Fruit fly (Drosophila melanogaster) whole organism, embryonic: ENCODE data around the gene CG5973.
A peak's percentile ranks its signal among the peaks of the same experiment; 100 is the strongest.

Experiments
- Awh ChIP-seq: fragments of 200-800 bp; sonication (Bioruptor generic); IDR thresholded peaks from 2 replicates; pipeline ENCODE4, ENCODE4 v1.3.6; 2022; ENCODE audit warnings: missing biosample characterization, missing genetic modification characterization
- BEAF-32 ChIP-seq: fragments of 200-800 bp; sonication (Bioruptor generic); optimal IDR thresholded peaks from 3 replicates; lab custom pipeline; 2017; ENCODE audit warnings: missing biosample characterization, missing genetic modification characterization, mild to moderate bottlenecking, moderate library complexity, missing genetic modification reagents
- Bgb ChIP-seq: fragments of 200-800 bp; sonication (Bioruptor generic); IDR thresholded peaks from 2 replicates; pipeline ENCODE4 v1.3.6; 2022; ENCODE audit warnings: missing biosample characterization, missing genetic modification characterization; ENCODE audit not compliant: partially characterized antibody
- CG10543 ChIP-seq: fragments of 200-800 bp; sonication (Bioruptor generic); optimal IDR thresholded peaks from 3 replicates; lab custom pipeline; 2017; ENCODE audit warnings: missing biosample characterization, mild to moderate bottlenecking, missing genetic modification characterization, moderate library complexity
- CG10959 ChIP-seq: fragments of 200-800 bp; sonication (Bioruptor generic); IDR thresholded peaks from 2 replicates; pipeline ENCODE4 v1.3.6; 2022; ENCODE audit warnings: missing biosample characterization, missing genetic modification characterization
- CG11247 ChIP-seq: fragments of 200-800 bp; sonication (Bioruptor generic); IDR thresholded peaks from 2 replicates; pipeline ENCODE4 v1.3.6; 2022; ENCODE audit warnings: missing biosample characterization, missing genetic modification characterization
- CG12769 ChIP-seq: fragments of 200-800 bp; sonication (Bioruptor generic); optimal IDR thresholded peaks from 2 replicates; lab custom pipeline; 2019; ENCODE audit warnings: missing biosample characterization, mild to moderate bottlenecking, missing genetic modification characterization, moderate library complexity
- CG15011 ChIP-seq: fragments of 200-800 bp; sonication (Bioruptor generic); optimal IDR thresholded peaks from 3 replicates; lab custom pipeline; 2018; ENCODE audit warnings: missing biosample characterization, mild to moderate bottlenecking, missing genetic modification characterization
- CG1832 ChIP-seq: fragments of 200-800 bp; sonication (Bioruptor generic); optimal IDR thresholded peaks from 2 replicates; lab custom pipeline; 2017; ENCODE audit warnings: missing biosample characterization, mild to moderate bottlenecking, missing genetic modification characterization, inconsistent platforms
- CG2889 ChIP-seq: fragments of 200-800 bp; sonication (Bioruptor generic); IDR thresholded peaks from 3 replicates; pipeline ENCODE4 v1.3.6; 2022; ENCODE audit warnings: missing biosample characterization, missing genetic modification characterization
- CG3838 ChIP-seq: fragments of 200-800 bp; sonication (Bioruptor generic); optimal IDR thresholded peaks from 3 replicates; lab custom pipeline; 2016; ENCODE audit warnings: missing biosample characterization, missing genetic modification characterization
- CG4282 ChIP-seq: fragments of 200-800 bp; sonication (Bioruptor generic); optimal IDR thresholded peaks from 2 replicates; lab custom pipeline; 2016; ENCODE audit warnings: missing biosample characterization, missing genetic modification characterization
- CG43689 ChIP-seq: fragments of 200-800 bp; sonication (Bioruptor generic); IDR thresholded peaks from 2 replicates; pipeline ENCODE4 v1.3.6; 2022; ENCODE audit warnings: missing biosample characterization, missing genetic modification characterization
- CG6272 ChIP-seq: fragments of 200-800 bp; sonication (Bioruptor generic); IDR thresholded peaks from 2 replicates; pipeline ENCODE4 v1.3.6; 2022; ENCODE audit warnings: missing biosample characterization, missing genetic modification characterization
- CG6765 ChIP-seq: fragments of 200-800 bp; sonication (Bioruptor generic); optimal IDR thresholded peaks from 3 replicates; lab custom pipeline; 2017; ENCODE audit warnings: missing biosample characterization, mild to moderate bottlenecking, missing genetic modification characterization
- CG6791 ChIP-seq: fragments of 200-800 bp; sonication (Bioruptor generic); IDR thresholded peaks from 3 replicates; pipeline ENCODE4 v1.3.6; 2022; ENCODE audit warnings: missing biosample characterization, missing genetic modification characterization; ENCODE audit not compliant: partially characterized antibody
- CG7556 ChIP-seq: fragments of 200-800 bp; sonication (Bioruptor generic); optimal IDR thresholded peaks from 2 replicates; lab custom pipeline; 2017; ENCODE audit warnings: missing biosample characterization, mild to moderate bottlenecking, missing genetic modification characterization
- CG7963 ChIP-seq: fragments of 200-800 bp; sonication (Bioruptor generic); IDR thresholded peaks from 3 replicates; pipeline ENCODE4 v1.3.6; 2022; ENCODE audit warnings: missing biosample characterization, missing genetic modification characterization; ENCODE audit not compliant: partially characterized antibody
- CG8765 ChIP-seq: fragments of 200-800 bp; sonication (Bioruptor generic); IDR thresholded peaks from 2 replicates; pipeline ENCODE4 v1.3.6; 2022; ENCODE audit warnings: missing biosample characterization, missing genetic modification characterization
- CG8944 ChIP-seq: fragments of 200-800 bp; sonication (Bioruptor generic); optimal IDR thresholded peaks from 3 replicates; lab custom pipeline; 2016; ENCODE audit warnings: missing biosample characterization, missing genetic modification characterization
- Camta ChIP-seq: fragments of 200-800 bp; sonication (Bioruptor generic); optimal IDR thresholded peaks from 2 replicates; lab custom pipeline; 2016; ENCODE audit warnings: missing biosample characterization, missing genetic modification characterization
- Dbx ChIP-seq: fragments of 200-800 bp; sonication (Bioruptor generic); IDR thresholded peaks from 3 replicates; pipeline ENCODE4 v1.3.6; 2022; ENCODE audit warnings: missing biosample characterization, missing genetic modification characterization
- Dref ChIP-seq: fragments of 200-800 bp; sonication (Bioruptor generic); IDR thresholded peaks from 2 replicates; pipeline ENCODE4 v1.3.6; 2022; ENCODE audit warnings: missing biosample characterization, missing genetic modification characterization
- Kr ChIP-seq: fragments of 200-800 bp; sonication (Bioruptor generic); optimal IDR thresholded peaks from 2 replicates; lab custom pipeline; 2017; ENCODE audit warnings: missing biosample characterization, mild to moderate bottlenecking, missing genetic modification characterization
- Med ChIP-seq: fragments of 200-800 bp; sonication (Bioruptor generic); peaks from one replicate; lab custom pipeline; 2016; ENCODE audit warnings: missing biosample characterization, missing genetic modification characterization, mild to moderate bottlenecking, inconsistent platforms, moderate library complexity
- Pdp1 ChIP-seq, 2 experiments: fragments of 200-800 bp; sonication (Bioruptor generic); optimal IDR thresholded peaks; 3 replicates each; lab custom pipeline; 2016; ENCODE audit warnings: missing biosample characterization in 2 of 2, missing genetic modification characterization in 2 of 2, mild to moderate bottlenecking in 1 of 2, moderate library complexity in 1 of 2
- ara ChIP-seq: fragments of 200-800 bp; sonication (Bioruptor generic); IDR thresholded peaks from 2 replicates; pipeline ENCODE4 v1.3.6; 2022; ENCODE audit warnings: missing biosample characterization, missing genetic modification characterization
- cas ChIP-seq: fragments of 200-800 bp; sonication (Bioruptor generic); IDR thresholded peaks from 2 replicates; pipeline ENCODE4 v1.3.6; 2022; ENCODE audit warnings: missing biosample characterization, missing genetic modification characterization
- cg ChIP-seq: fragments of 200-800 bp; sonication (Bioruptor generic); optimal IDR thresholded peaks from 3 replicates; lab custom pipeline; 2019; ENCODE audit warnings: missing biosample characterization, mild to moderate bottlenecking, missing genetic modification characterization, moderate library complexity
- chm ChIP-seq: fragments of 200-800 bp; sonication (Bioruptor generic); IDR thresholded peaks from 2 replicates; pipeline ENCODE4 v1.3.6; 2022; ENCODE audit warnings: missing biosample characterization, missing genetic modification characterization
- gfzf ChIP-seq: fragments of 200-800 bp; sonication (Bioruptor generic); optimal IDR thresholded peaks from 2 replicates; lab custom pipeline; 2016; ENCODE audit warnings: missing biosample characterization, mild to moderate bottlenecking, missing genetic modification characterization, moderate library complexity
- hkb ChIP-seq, 2 experiments: fragments of 200-800 bp in 1 of 2; fragments of >200 bp in 1 of 2; sonication (Bioruptor generic) in 1 of 2; IDR thresholded peaks in 1 of 2; optimal IDR thresholded peaks in 1 of 2; 2 replicates each; pipeline versions ENCODE4 v1.3.6 to Lab custom; 2017 to 2022; ENCODE audit warnings: missing biosample characterization in 1 of 2, missing genetic modification characterization in 1 of 2
- knrl ChIP-seq: fragments of 200-800 bp; sonication (Bioruptor generic); IDR thresholded peaks from 3 replicates; pipeline ENCODE4 v1.3.6; 2022; ENCODE audit warnings: missing biosample characterization, missing genetic modification characterization; ENCODE audit not compliant: partially characterized antibody
- nmo ChIP-seq: fragments of 200-800 bp; sonication (Bioruptor generic); optimal IDR thresholded peaks from 2 replicates; lab custom pipeline; 2018; ENCODE audit warnings: missing biosample characterization, mild to moderate bottlenecking, missing genetic modification characterization, moderate library complexity
- prd ChIP-seq, 3 experiments: fragments of >200 bp in 2 of 3; fragments of 200-800 bp in 1 of 3; sonication (Bioruptor generic) in 1 of 3; optimal IDR thresholded peaks in 2 of 3; IDR thresholded peaks in 1 of 3; 2 replicates in 2 of 3; 3 replicates in 1 of 3; pipeline versions ENCODE4 v1.3.6 to Lab custom; 2017 to 2022; ENCODE audit warnings: missing biosample characterization in 1 of 3, missing genetic modification characterization in 1 of 3
- repo ChIP-seq: fragments of 200-800 bp; sonication (Bioruptor generic); optimal IDR thresholded peaks from 2 replicates; lab custom pipeline; 2016; ENCODE audit warnings: missing biosample characterization, missing genetic modification characterization
- sd ChIP-seq: fragments of 200-800 bp; sonication (Bioruptor generic); optimal IDR thresholded peaks from 3 replicates; lab custom pipeline; 2018; ENCODE audit warnings: missing biosample characterization, mild to moderate bottlenecking, missing genetic modification characterization, moderate library complexity
- sens ChIP-seq: fragments of 200-800 bp; sonication (Bioruptor generic); peaks from one replicate; lab custom pipeline; 2016; ENCODE audit warnings: missing biosample characterization, missing genetic modification characterization
- slp2 ChIP-seq: fragments of 200-800 bp; sonication (Bioruptor generic); optimal IDR thresholded peaks from 2 replicates; lab custom pipeline; 2016; ENCODE audit warnings: missing biosample characterization, missing genetic modification characterization
- sr ChIP-seq: fragments of 200-800 bp; sonication (Bioruptor generic); IDR thresholded peaks from 3 replicates; pipeline ENCODE4 v1.3.6; 2022; ENCODE audit warnings: missing biosample characterization, missing genetic modification characterization
- stc ChIP-seq: fragments of 200-800 bp; sonication (Bioruptor generic); IDR thresholded peaks from 2 replicates; pipeline ENCODE4 v1.3.6; 2022; ENCODE audit warnings: missing biosample characterization, missing genetic modification characterization
- stwl ChIP-seq: fragments of 200-800 bp; sonication (Bioruptor generic); optimal IDR thresholded peaks from 3 replicates; lab custom pipeline; 2018; ENCODE audit warnings: missing biosample characterization, mild to moderate bottlenecking, missing genetic modification characterization, moderate library complexity
- unc-4 ChIP-seq: fragments of 200-800 bp; sonication (Bioruptor generic); IDR thresholded peaks from 2 replicates; pipeline ENCODE4 v1.3.6; 2022; ENCODE audit warnings: missing biosample characterization, missing genetic modification characterization; ENCODE audit not compliant: partially characterized antibody
- zfh1 ChIP-seq: fragments of 200-800 bp; sonication (Bioruptor generic); IDR thresholded peaks from 3 replicates; pipeline ENCODE4 v1.3.6; 2022; ENCODE audit warnings: missing biosample characterization, missing genetic modification characterization

CG5973 gene

dm6 chr2L:7401627-7402026 is 35.7 kb upstream of the CG5973 start (continued):
- no peak for TF ChIP-seq BEAF-32
- TF ChIP-seq Awh: peak; percentile 65
- no peak for TF ChIP-seq slp2 (GFP tag; lab: Kevin White, UChicago)
- TF ChIP-seq CG4282 (GFP tag; lab: Kevin White, UChicago): no peak

dm6 chr2L:7404923-7405322 is 32.4 kb upstream of the CG5973 start, which contains the start of gene CG5177:
Gene CG5177 (plus strand): TSS chr2L:7405227.
- TF ChIP-seq sens (peak; percentile 52), CG10959 (GFP tag; lab: Robert Waterston, UW) (no peak), sd (tag; lab: Kevin White, UChicago) (peak; percentile 79), stwl (peak; percentile 27), CG10543 (GFP tag; lab: Kevin White, UChicago) (peak; percentile 61), CG12769 (tag; lab: Kevin White, UChicago) (peak; percentile 13), cg (GFP tag; lab: Kevin White, UChicago) (peak; percentile 20), Med (peak; percentile 41), nmo (no peak)

- TF ChIP-seq Camta: no peak
- TF ChIP-seq Pdp1 (GFP tag; optimal IDR thresholded peaks at IDR 0.05; lab: Kevin White, UChicago): peak in 1 of 2 experiments; percentile 48
- TF ChIP-seq sd (tag; lab: Kevin White, UChicago): peak; percentile 85
- peak; percentile 79 for TF ChIP-seq sr (GFP tag; lab: Robert Waterston, UW)
- no peak for TF ChIP-seq unc-4 (GFP tag; lab: Robert Waterston, UW)
- TF ChIP-seq CG7556 (GFP tag; lab: Kevin White, UChicago): no peak
- TF ChIP-seq CG43689 (GFP tag; lab: Robert Waterston, UW): no peak
- TF ChIP-seq CG15011 (GFP tag; lab: Kevin White, UChicago): no peak
- no peak for TF ChIP-seq CG7963 (GFP tag; lab: Robert Waterston, UW)
- no peak for TF ChIP-seq Bgb (GFP tag; lab: Robert Waterston, UW)
- TF ChIP-seq Kr: no peak
- TF ChIP-seq CG12769 (tag; lab: Kevin White, UChicago): peak; percentile 15
Observed at dm6 chr2L:7407638-7408037, 29.7 kb upstream of the CG5973 start.

- TF ChIP-seq CG6765 (GFP tag; lab: Kevin White, UChicago): no peak
- TF ChIP-seq Bgb (GFP tag; lab: Robert Waterston, UW): 0 out of 2 replicates have a peak, but pooled peaks have one; percentile 9
- peak; percentile 22 for TF ChIP-seq repo (GFP tag; lab: Kevin White, UChicago)
- TF ChIP-seq CG3838: no peak
- peak; percentile 14; the same call in 1 of the 2 replicates for TF ChIP-seq Dref (GFP tag; lab: Robert Waterston, UW)
- TF ChIP-seq cas (GFP tag; lab: Robert Waterston, UW): peak; percentile 12; the same call in 1 of the 2 replicates
- peak; percentile 58; the same call in 1 of the 2 replicates for TF ChIP-seq chm (GFP tag; lab: Robert Waterston, UW)
- TF ChIP-seq CG6272: no peak
- no peak for TF ChIP-seq gfzf (GFP tag; lab: Kevin White, UChicago)
- peak; percentile 18; the same call in 1 of the 3 replicates for TF ChIP-seq Dbx
- TF ChIP-seq Med: peak; percentile 84
- TF ChIP-seq ara (GFP tag; lab: Robert Waterston, UW): 0 out of 2 replicates have a peak, but pooled peaks have one; percentile 29
- 0 out of 3 replicates have a peak, but pooled peaks have one; percentile 38 for TF ChIP-seq CG6791 (GFP tag; lab: Robert Waterston, UW)
- no peak for TF ChIP-seq CG8765 (GFP tag; lab: Robert Waterston, UW)
- TF ChIP-seq hkb (optimal IDR thresholded peaks at IDR 0.05; lab: Kevin White, UChicago): no peak
- TF ChIP-seq hkb (GFP tag; IDR thresholded peaks at IDR 0.05; lab: Robert Waterston, UW): 0 out of 2 replicates have a peak, but pooled peaks have one; percentile 19
- TF ChIP-seq CG2889 (GFP tag; lab: Robert Waterston, UW): no peak
- peak; percentile 16 for TF ChIP-seq CG1832 (GFP tag; lab: Kevin White, UChicago)
- TF ChIP-seq prd (optimal IDR thresholded peaks at IDR 0.05; lab: Kevin White, UChicago): no peak
- 0 out of 3 replicates have a peak, but pooled peaks have one; percentile 15 for TF ChIP-seq prd (GFP tag; IDR thresholded peaks at IDR 0.05; lab: Robert Waterston, UW)
- 0 out of 2 replicates have a peak, but pooled peaks have one; percentile 26 for TF ChIP-seq stc
- TF ChIP-seq CG8944 (GFP tag; lab: Kevin White, UChicago): peak; percentile 8
- TF ChIP-seq CG11247 (GFP tag; lab: Robert Waterston, UW): peak; percentile 24; the same call in 1 of the 2 replicates
- 0 out of 3 replicates have a peak, but pooled peaks have one; percentile 18 for TF ChIP-seq knrl (GFP tag; lab: Robert Waterston, UW)
- TF ChIP-seq zfh1 (GFP tag; lab: Robert Waterston, UW): 0 out of 3 replicates have a peak, but pooled peaks have one; percentile 11
Observed at dm6 chr2L:7409007-7409406, 28.3 kb upstream of the CG5973 start.
